Worm (Caenorhabditis elegans): Measurements from ENCODE around the gene ptd-2.

ptd-2 gene

DNA sequence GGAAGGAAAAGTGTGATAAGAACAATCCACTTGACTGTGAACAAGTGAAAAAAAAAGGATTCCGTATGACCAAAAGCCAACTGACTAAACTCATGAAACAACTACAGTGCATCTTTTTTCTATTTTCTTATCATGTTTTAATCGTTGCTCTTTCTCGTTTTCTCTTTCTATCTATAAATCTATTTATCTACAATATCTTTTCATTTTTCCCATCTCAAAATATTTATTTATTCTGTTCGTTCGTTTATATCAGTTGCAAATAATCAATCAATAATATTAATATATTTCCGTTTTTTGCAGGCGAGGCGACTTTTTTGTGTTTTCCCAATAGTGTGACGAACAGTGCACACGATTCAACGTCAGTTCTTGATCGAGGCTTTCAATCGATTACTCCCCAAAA is 47.3 kb downstream of the ptd-2 start, which contains the start of gene F44A2.5:
F44A2.5 (plus strand) TSS at position 301 of the 400 bp plus-strand sequence.
- TF ChIP-seq lin-29 (GFP tag; IDR thresholded peaks at IDR 0.05) (no peak), snpc-1.2 (GFP tag; IDR thresholded peaks at IDR 0.05) (no peak), T26A8.4 (GFP tag; IDR thresholded peaks at IDR 0.05) (no peak), cey-2 (tag; optimal IDR thresholded peaks at IDR 0.05; ENCODE audit: borderline replicate concordance, insufficient read depth) (no peak), unc-62 (GFP tag; optimal IDR thresholded peaks at IDR 0.05 in 1 of 2) (no peak), unc-62 (tag; optimal IDR thresholded peaks at IDR 0.05) (no peak), madf-5 (GFP tag; IDR thresholded peaks at IDR 0.05) (no peak)

- no peak for TF ChIP-seq mep-1 (tag; optimal IDR thresholded peaks at IDR 0.05)
- TF ChIP-seq hlh-11 (tag; optimal IDR thresholded peaks at IDR 0.05): no peak
- TF ChIP-seq egl-27 (tag; optimal IDR thresholded peaks at IDR 0.05): no peak
- TF ChIP-seq mdt-29 (GFP tag; IDR thresholded peaks at IDR 0.05): no peak
- TF ChIP-seq daf-19 (GFP tag; conservative IDR thresholded peaks at IDR 0.05): no peak
- TF ChIP-seq spr-1 (tag; optimal IDR thresholded peaks at IDR 0.05): no peak
- no peak for TF ChIP-seq lin-39 (tag; optimal IDR thresholded peaks at IDR 0.05)
- no peak for TF ChIP-seq F49E8.2 (tag; optimal IDR thresholded peaks at IDR 0.05; ENCODE audit: borderline replicate concordance)
- no peak for TF ChIP-seq hmg-1.1 (GFP tag; IDR thresholded peaks at IDR 0.05)
- no peak for TF ChIP-seq pha-4 (GFP tag; IDR thresholded peaks at IDR 0.05)
- TF ChIP-seq pha-4 (tag; optimal IDR thresholded peaks at IDR 0.05): no peak
- no peak for TF ChIP-seq lin-1 (GFP tag; IDR thresholded peaks at IDR 0.05)
- no peak for TF ChIP-seq unc-130 (GFP tag; optimal IDR thresholded peaks at IDR 0.05)
- TF ChIP-seq zip-2 (tag; optimal IDR thresholded peaks at IDR 0.05): no peak
- no peak for TF ChIP-seq daf-16 (GFP tag; optimal IDR thresholded peaks at IDR 0.05)
- no peak for TF ChIP-seq daf-16 (tag; optimal IDR thresholded peaks at IDR 0.05)
- TF ChIP-seq pqm-1 (tag; optimal IDR thresholded peaks at IDR 0.05): no peak
- TF ChIP-seq ztf-7 (tag; optimal IDR thresholded peaks at IDR 0.05): no peak
- no peak for TF ChIP-seq Y105C5A.15 (GFP tag; IDR thresholded peaks at IDR 0.05)
- TF ChIP-seq madf-9 (GFP tag; conservative IDR thresholded peaks at IDR 0.05): no peak
- TF ChIP-seq lin-29 (GFP tag; IDR thresholded peaks at IDR 0.05): no peak
Measured at ce11 chrV:9303026-9303425, 53.0 kb downstream of the ptd-2 start, which contains the start of gene nhr-39. nhr-39 (plus strand) TSS chrV:9303326.

Data from whole organism, L4 larva.